Worm (Caenorhabditis elegans): ENCODE results near the gene snu-13.

DNA sequence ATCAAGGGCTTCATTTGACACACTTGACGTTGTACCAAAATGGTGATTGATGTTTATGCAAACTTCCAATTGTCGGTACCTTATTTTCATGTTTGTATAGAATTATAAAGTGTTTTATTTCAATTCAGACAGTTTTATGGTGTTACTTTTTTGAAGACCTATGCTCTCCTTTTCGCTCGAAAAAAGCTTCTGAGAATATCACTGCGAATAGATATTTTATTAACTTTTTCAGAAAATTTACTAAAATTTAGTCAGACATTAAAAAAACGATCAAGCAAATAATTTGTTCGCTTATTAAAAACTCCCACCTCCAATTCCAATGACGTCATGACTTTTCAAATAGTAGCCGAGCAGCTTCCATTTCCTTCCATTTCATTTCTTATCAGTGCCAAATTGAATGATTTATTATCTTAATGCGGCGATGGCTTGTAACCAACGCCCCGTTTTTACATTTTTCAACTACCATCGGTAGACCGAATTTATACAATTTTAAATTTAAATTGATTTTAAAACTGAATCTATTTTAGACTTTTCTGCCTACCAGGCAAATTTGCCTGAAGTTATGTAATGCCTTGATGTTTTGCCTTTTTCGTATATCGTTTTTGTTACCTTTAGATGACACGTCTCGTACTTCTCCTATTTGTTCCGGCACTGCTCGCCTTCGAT, 11.4 kb downstream of the snu-13 start, which contains the start of gene M28.10:
- TF ChIP-seq W03F9.2 (tag; optimal IDR thresholded peaks at IDR 0.05), result no peak
- no peak for TF ChIP-seq dao-5 (tag; optimal IDR thresholded peaks at IDR 0.05)
